Fruit fly (Drosophila melanogaster): ENCODE results near the gene CG14073.
A peak's percentile ranks its signal among the peaks of the same experiment; 100 is the strongest.

CG14073 gene

DNA sequence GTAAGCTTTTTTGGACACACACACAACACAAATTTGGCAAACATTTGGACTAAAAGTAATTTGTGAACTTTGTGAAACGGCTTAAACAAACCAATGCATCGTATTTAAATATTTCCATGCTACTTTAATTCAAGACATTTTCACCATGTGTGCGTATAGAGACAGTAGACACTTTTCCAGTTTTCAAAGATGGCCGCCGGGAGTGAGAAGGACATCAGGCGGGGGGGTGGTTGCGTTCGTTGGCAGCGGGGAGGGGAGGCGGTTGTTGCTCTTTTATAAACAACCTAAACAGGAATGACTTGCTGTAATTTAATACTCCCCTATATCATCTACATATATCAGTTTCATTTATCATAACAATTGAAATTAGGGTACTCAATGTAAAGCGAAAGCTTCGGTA is 33.0 kb upstream of the CG14073 start (continued):
- TF ChIP-seq Fer3 (tag; optimal IDR thresholded peaks at IDR 0.05) (no peak), Opbp (GFP tag; IDR thresholded peaks at IDR 0.05; ENCODE audit: partially characterized antibody) (no peak), CG18262 (tag; optimal IDR thresholded peaks at IDR 0.05) (no peak), CG32767 (GFP tag; IDR thresholded peaks at IDR 0.05) (0 out of 2 replicates have a peak, but pooled peaks have one; percentile 26), CG1647 (GFP tag; optimal IDR thresholded peaks at IDR 0.05) (no peak), CG14860 (GFP tag; IDR thresholded peaks at IDR 0.05; ENCODE audit: partially characterized antibody) (no peak), zen2 (GFP tag; IDR thresholded peaks at IDR 0.05; ENCODE audit: partially characterized antibody) (no peak), Mes4 (GFP tag; optimal IDR thresholded peaks at IDR 0.05) (no peak), Dad (GFP tag; optimal IDR thresholded peaks at IDR 0.05) (no peak), wor (GFP tag; IDR thresholded peaks at IDR 0.05) (no peak), HLH4C (GFP tag; IDR thresholded peaks at IDR 0.05; ENCODE audit: partially characterized antibody) (no peak), CG2116 (GFP tag; optimal IDR thresholded peaks at IDR 0.05) (no peak), zfh2 (GFP tag; optimal IDR thresholded peaks at IDR 0.05) (no peak), Trl (optimal IDR thresholded peaks at IDR 0.05) (no peak), Trl (GFP tag; optimal IDR thresholded peaks at IDR 0.05) (no peak)

DNA sequence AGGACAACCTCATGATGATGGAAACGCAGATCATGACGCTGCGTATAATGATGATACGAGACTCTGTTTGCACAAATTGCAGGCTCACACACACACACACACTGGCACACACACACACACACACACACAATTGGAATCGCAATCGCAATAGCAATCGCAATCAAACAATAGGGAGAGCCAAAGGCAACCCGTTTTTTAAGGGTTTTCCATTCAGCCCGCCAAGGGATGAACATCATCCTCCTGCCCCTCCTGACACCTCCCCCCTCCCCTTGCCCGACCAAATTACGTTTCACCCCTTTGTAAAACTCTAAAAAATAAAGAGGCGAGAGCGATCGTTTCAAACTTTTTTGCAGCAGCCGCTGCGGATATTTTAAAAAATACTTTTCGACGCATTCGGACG is 31.7 kb upstream of the CG14073 start:
- TF ChIP-seq CG1603 (tag; optimal IDR thresholded peaks at IDR 0.05) (no peak), pros (GFP tag; optimal IDR thresholded peaks at IDR 0.05) (peak; percentile 83), CG32772 (GFP tag; IDR thresholded peaks at IDR 0.05) (no peak), D (optimal IDR thresholded peaks at IDR 0.05) (no peak), D (GFP tag; optimal IDR thresholded peaks at IDR 0.05) (peak; percentile 32), gem (tag; optimal IDR thresholded peaks at IDR 0.05) (no peak), gt (GFP tag; IDR thresholded peaks at IDR 0.05) (no peak), cg (GFP tag; optimal IDR thresholded peaks at IDR 0.05) (peak; percentile 51), CG34376 (GFP tag; optimal IDR thresholded peaks at IDR 0.05) (no peak), CG4617 (GFP tag; optimal IDR thresholded peaks at IDR 0.05; ENCODE audit: borderline replicate concordance) (no peak), Doc2 (GFP tag; IDR thresholded peaks at IDR 0.05) (no peak), Ets65A (GFP tag) (no peak), gro (GFP tag; optimal IDR thresholded peaks at IDR 0.05) (no peak), crol (GFP tag; IDR thresholded peaks at IDR 0.05) (peak; percentile 80), sug (tag; optimal IDR thresholded peaks at IDR 0.05) (no peak), mam (GFP tag; optimal IDR thresholded peaks at IDR 0.05) (no peak), CG2199 (GFP tag; IDR thresholded peaks at IDR 0.05) (0 out of 3 replicates have a peak, but pooled peaks have one; percentile 74), tll (GFP tag; optimal IDR thresholded peaks at IDR 0.05) (no peak), seq (GFP tag; IDR thresholded peaks at IDR 0.05) (peak; percentile 52; the same call in 1 of the 2 replicates), CG31441 (GFP tag; IDR thresholded peaks at IDR 0.05) (no peak), CG12942 (GFP tag; optimal IDR thresholded peaks at IDR 0.05) (no peak), kni (GFP tag; optimal IDR thresholded peaks at IDR 0.05) (peak; percentile 7), wdn (GFP tag; IDR thresholded peaks at IDR 0.05) (no peak), Kr (GFP tag; optimal IDR thresholded peaks at IDR 0.05) (no peak), ro (GFP tag; IDR thresholded peaks at IDR 0.05) (no peak), sqz (GFP tag; optimal IDR thresholded peaks at IDR 0.05) (peak; percentile 25), CG17359 (tag; optimal IDR thresholded peaks at IDR 0.05) (no peak), sc (optimal IDR thresholded peaks at IDR 0.05) (no peak), sc (GFP tag; optimal IDR thresholded peaks at IDR 0.05) (no peak), CG16863 (GFP tag; optimal IDR thresholded peaks at IDR 0.05) (no peak), CG32532 (GFP tag; IDR thresholded peaks at IDR 0.05) (no peak), amos (GFP tag; IDR thresholded peaks at IDR 0.05; ENCODE audit: partially characterized antibody) (no peak)

All from whole organism, embryonic.